Worm (Caenorhabditis elegans) whole organism, early embryonic: ENCODE data around the gene act-2.
A peak's percentile ranks its signal among the peaks of the same experiment; 100 is the strongest.

Experiments used
- F13C5.2 ChIP-seq: sonication (generic microtip); optimal IDR thresholded peaks from 2 replicates; lab custom pipeline; 2017; ENCODE audit warnings: mild to moderate bottlenecking, missing genetic modification characterization, inconsistent platforms, missing compliant biosample characterization
- aly-1 ChIP-seq: sonication (generic microtip); optimal IDR thresholded peaks from 2 replicates; lab custom pipeline; 2016; ENCODE audit warnings: missing genetic modification characterization, missing compliant biosample characterization
- ama-1 ChIP-seq: fragments of 150-350 bp; optimal IDR thresholded peaks from 2 replicates; lab custom pipeline; 2014
- ceh-13 ChIP-seq: fragments of 200-800 bp; sonication (Bioruptor generic); optimal IDR thresholded peaks from 2 replicates; lab custom pipeline; 2018; ENCODE audit warnings: mild to moderate bottlenecking, missing genetic modification characterization, missing compliant biosample characterization
- flt-1 ChIP-seq: fragments of 200-800 bp; sonication (Bioruptor generic); IDR thresholded peaks from 2 replicates; pipeline ENCODE4 v1.3.6; 2022; ENCODE audit warnings: missing genetic modification characterization, missing compliant biosample characterization
- pes-1 ChIP-seq: fragments of 200-800 bp; sonication (Bioruptor generic); IDR thresholded peaks from 2 replicates; pipeline ENCODE4 v1.3.6; 2022; ENCODE audit warnings: missing genetic modification reagents, missing genetic modification characterization, missing compliant biosample characterization
- scrt-1 ChIP-seq: fragments of 200-800 bp; sonication (Bioruptor generic); IDR thresholded peaks from 2 replicates; pipeline ENCODE4 v1.3.6; 2022; ENCODE audit warnings: missing genetic modification characterization, missing compliant biosample characterization
- sea-1 ChIP-seq: fragments of 200-800 bp; sonication (Bioruptor generic); conservative IDR thresholded peaks from 2 replicates; pipeline ENCODE4 v1.3.6; 2022; ENCODE audit warnings: missing genetic modification characterization, missing compliant biosample characterization
- tbx-11 ChIP-seq: fragments of 200-800 bp; sonication (Bioruptor generic); IDR thresholded peaks from 2 replicates; pipeline ENCODE4 v1.3.6; 2022; ENCODE audit warnings: missing genetic modification characterization, missing compliant biosample characterization

- TF ChIP-seq pes-1 (GFP tag; lab: Robert Waterston, UW) (no peak), scrt-1 (GFP tag; lab: Robert Waterston, UW) (no peak), sea-1 (GFP tag; lab: Robert Waterston, UW) (no peak), aly-1 (tag; lab: Kevin White, UChicago) (no peak), tbx-11 (GFP tag; lab: Robert Waterston, UW) (no peak), flt-1 (GFP tag; lab: Robert Waterston, UW) (no peak), ceh-13 (no peak), F13C5.2 (tag; lab: Kevin White, UChicago) (peak; percentile 21), ama-1 (lab: Kevin White, UChicago) (no peak)
Measured at ce11 chrV:11029309-11029708, 48.6 kb downstream of the act-2 start.
